Worm (Caenorhabditis elegans) whole organism, young adult: ENCODE measurements around the gene kin-18.

Experiments
- B0261.1 ChIP-seq: sonication (generic microtip); optimal IDR thresholded peaks from 2 replicates; lab custom pipeline; 2016; ENCODE audit warnings: mild to moderate bottlenecking, missing genetic modification characterization, moderate library complexity, missing compliant biosample characterization
- C06A6.2 ChIP-seq: fragments of 200-800 bp; sonication (Bioruptor generic); conservative IDR thresholded peaks from 2 replicates; pipeline ENCODE4 v1.3.6; 2022; ENCODE audit warnings: missing genetic modification characterization, missing compliant biosample characterization
- F33H1.4 ChIP-seq: fragments of 200-800 bp; sonication (Bioruptor generic); IDR thresholded peaks from 2 replicates; pipeline ENCODE4 v1.3.6; 2022; ENCODE audit warnings: missing genetic modification reagents, missing genetic modification characterization, missing compliant biosample characterization
- F49E8.2 ChIP-seq: sonication (generic microtip); optimal IDR thresholded peaks from 3 replicates; lab custom pipeline; 2017; ENCODE audit warnings: missing genetic modification characterization, mild to moderate bottlenecking, missing compliant biosample characterization, antibody characterized with exemption, moderate library complexity; ENCODE audit not compliant: insufficient read depth
- F55B11.4 ChIP-seq: sonication (generic microtip); optimal IDR thresholded peaks from 2 replicates; lab custom pipeline; 2016; ENCODE audit warnings: missing compliant biosample characterization, missing genetic modification characterization, borderline replicate concordance; ENCODE audit not compliant: insufficient read depth
- F57A8.1 ChIP-seq: fragments of 200-800 bp; sonication (Bioruptor generic); optimal IDR thresholded peaks from 2 replicates; lab custom pipeline; 2018; ENCODE audit warnings: mild to moderate bottlenecking, missing genetic modification characterization, moderate library complexity, missing compliant biosample characterization
- K12H6.12 ChIP-seq: fragments of 200-800 bp; sonication (Bioruptor generic); optimal IDR thresholded peaks from 2 replicates; lab custom pipeline; 2018; ENCODE audit warnings: mild to moderate bottlenecking, missing genetic modification characterization, missing compliant biosample characterization
- T07F8.4 ChIP-seq: sonication (generic microtip); optimal IDR thresholded peaks from 2 replicates; lab custom pipeline; 2016; ENCODE audit warnings: mild to moderate bottlenecking, missing genetic modification characterization, moderate library complexity, missing compliant biosample characterization
- Y53G8AR.9 ChIP-seq: fragments of 200-800 bp; sonication (Bioruptor generic); conservative IDR thresholded peaks from 2 replicates; pipeline ENCODE4 v1.3.6; 2022; ENCODE audit warnings: missing genetic modification reagents, missing genetic modification characterization, missing compliant biosample characterization
- akir-1 ChIP-seq: fragments of 200-800 bp; sonication (Bioruptor generic); optimal IDR thresholded peaks from 2 replicates; lab custom pipeline; 2018; ENCODE audit warnings: mild to moderate bottlenecking, missing genetic modification characterization, moderate library complexity, missing compliant biosample characterization
- attf-6 ChIP-seq: fragments of 200-800 bp; sonication (Bioruptor generic); IDR thresholded peaks from 2 replicates; pipeline ENCODE4 v1.3.6; 2022; ENCODE audit warnings: missing genetic modification reagents, missing genetic modification characterization, missing compliant biosample characterization
- bed-1 ChIP-seq: fragments of 200-800 bp; sonication (Bioruptor generic); IDR thresholded peaks from 2 replicates; pipeline ENCODE4 v1.3.6; 2022; ENCODE audit warnings: missing genetic modification reagents, missing genetic modification characterization, missing compliant biosample characterization
- bed-2 ChIP-seq: fragments of 200-800 bp; sonication (Bioruptor generic); IDR thresholded peaks from 2 replicates; pipeline ENCODE4 v1.3.6; 2022; ENCODE audit warnings: missing genetic modification reagents, missing genetic modification characterization, missing compliant biosample characterization
- cebp-1 ChIP-seq, 2 experiments: fragments of 200-800 bp in 1 of 2; sonication (Bioruptor generic) in 1 of 2; sonication (generic microtip) in 1 of 2; IDR thresholded peaks in 1 of 2; optimal IDR thresholded peaks in 1 of 2; 2 replicates each; pipeline versions ENCODE4 v1.3.6 to Lab custom; 2017 to 2022; ENCODE audit warnings: missing compliant biosample characterization in 2 of 2, missing genetic modification characterization in 2 of 2, mild to moderate bottlenecking in 1 of 2, missing genetic modification reagents in 1 of 2, moderate library complexity in 1 of 2
- ceh-27 ChIP-seq: fragments of 200-800 bp; sonication (Bioruptor generic); optimal IDR thresholded peaks from 2 replicates; lab custom pipeline; 2018; ENCODE audit warnings: mild to moderate bottlenecking, missing genetic modification characterization, moderate library complexity, missing compliant biosample characterization
- chd-7 ChIP-seq: sonication (generic microtip); optimal IDR thresholded peaks from 2 replicates; lab custom pipeline; 2016; ENCODE audit warnings: mild to moderate bottlenecking, missing genetic modification characterization, moderate library complexity, missing compliant biosample characterization
- die-1 ChIP-seq: sonication (generic microtip); optimal IDR thresholded peaks from 2 replicates; lab custom pipeline; 2016; ENCODE audit warnings: missing genotype, mild to moderate bottlenecking, missing genetic modification characterization, missing compliant biosample characterization
- dox-1 ChIP-seq: fragments of 200-800 bp; sonication (Bioruptor generic); IDR thresholded peaks from 2 replicates; pipeline ENCODE4 v1.3.6; 2022; ENCODE audit warnings: missing genetic modification reagents, missing genetic modification characterization, missing compliant biosample characterization
- egl-44 ChIP-seq: fragments of 200-800 bp; sonication (Bioruptor generic); IDR thresholded peaks from 2 replicates; pipeline ENCODE4 v1.3.6; 2022; ENCODE audit warnings: missing genetic modification reagents, missing genetic modification characterization, missing compliant biosample characterization
- lag-1 ChIP-seq: fragments of 200-800 bp; sonication (Bioruptor generic); IDR thresholded peaks from 2 replicates; pipeline ENCODE4 v1.3.6; 2022; ENCODE audit warnings: missing genetic modification reagents, missing genetic modification characterization, missing compliant biosample characterization
- lin-26 ChIP-seq: fragments of 200-800 bp; sonication (Bioruptor generic); IDR thresholded peaks from 2 replicates; pipeline ENCODE4 v1.3.6; 2022; ENCODE audit warnings: missing genetic modification reagents, missing genetic modification characterization, missing compliant biosample characterization
- lin-54 ChIP-seq: fragments of 200-800 bp; sonication (Bioruptor generic); optimal IDR thresholded peaks from 2 replicates; lab custom pipeline; 2018; ENCODE audit warnings: mild to moderate bottlenecking, missing genetic modification characterization, missing compliant biosample characterization
- lir-1 ChIP-seq: fragments of 200-800 bp; sonication (Bioruptor generic); conservative IDR thresholded peaks from 2 replicates; pipeline ENCODE4 v1.3.6; 2022; ENCODE audit warnings: missing genetic modification reagents, missing genetic modification characterization, missing compliant biosample characterization
- lsl-1 ChIP-seq: fragments of 200-800 bp; sonication (Bioruptor generic); optimal IDR thresholded peaks from 2 replicates; lab custom pipeline; 2018; ENCODE audit warnings: mild to moderate bottlenecking, missing genetic modification characterization, moderate library complexity, missing compliant biosample characterization
- lsy-27 ChIP-seq: sonication (generic microtip); optimal IDR thresholded peaks from 2 replicates; lab custom pipeline; 2017; ENCODE audit warnings: missing genetic modification characterization, mild to moderate bottlenecking, missing compliant biosample characterization, antibody characterized with exemption, missing genotype, borderline replicate concordance; ENCODE audit not compliant: insufficient read depth
- madf-6 ChIP-seq: fragments of 200-800 bp; sonication (Bioruptor generic); IDR thresholded peaks from 2 replicates; pipeline ENCODE4 v1.3.6; 2022; ENCODE audit warnings: missing genetic modification reagents, missing genetic modification characterization, missing compliant biosample characterization
- madf-8 ChIP-seq: fragments of 200-800 bp; sonication (Bioruptor generic); conservative IDR thresholded peaks from 2 replicates; pipeline ENCODE4 v1.3.6; 2022; ENCODE audit warnings: missing genetic modification reagents, missing genetic modification characterization, missing compliant biosample characterization
- mes-4 ChIP-seq: sonication (generic microtip); optimal IDR thresholded peaks from 2 replicates; lab custom pipeline; 2016; ENCODE audit warnings: missing genotype, missing genetic modification characterization, missing compliant biosample characterization
- mxl-1 ChIP-seq: sonication (generic microtip); optimal IDR thresholded peaks from 2 replicates; lab custom pipeline; 2016; ENCODE audit warnings: missing genetic modification characterization, missing compliant biosample characterization
- nhr-120 ChIP-seq: fragments of 200-800 bp; sonication (Bioruptor generic); IDR thresholded peaks from 2 replicates; pipeline ENCODE4 v1.3.6; 2022; ENCODE audit warnings: missing genetic modification characterization, missing compliant biosample characterization
- nhr-179 ChIP-seq: sonication (generic microtip); optimal IDR thresholded peaks from 2 replicates; lab custom pipeline; 2016; ENCODE audit warnings: mild to moderate bottlenecking, missing genetic modification characterization, missing compliant biosample characterization
- pbrm-1 ChIP-seq: fragments of 200-800 bp; sonication (Bioruptor generic); IDR thresholded peaks from 2 replicates; pipeline ENCODE4 v1.3.6; 2022; ENCODE audit warnings: missing genetic modification reagents, missing genetic modification characterization, missing compliant biosample characterization
- pha-4 ChIP-seq: fragments of 150-350 bp; sonication (generic microtip); optimal IDR thresholded peaks from 2 replicates; lab custom pipeline; 2014; ENCODE audit warnings: missing biosample characterization, missing genetic modification reagents, missing genetic modification characterization
- repo-1 ChIP-seq: sonication (generic microtip); optimal IDR thresholded peaks from 2 replicates; lab custom pipeline; 2017; ENCODE audit warnings: mild to moderate bottlenecking, missing genetic modification characterization, missing compliant biosample characterization
- sdz-38 ChIP-seq: sonication (generic microtip); optimal IDR thresholded peaks from 2 replicates; lab custom pipeline; 2016; ENCODE audit warnings: missing genotype, missing genetic modification characterization, missing compliant biosample characterization
- sea-2 ChIP-seq: fragments of 200-800 bp; sonication (Bioruptor generic); IDR thresholded peaks from 2 replicates; pipeline ENCODE4 v1.3.6; 2022; ENCODE audit warnings: missing genetic modification characterization, missing compliant biosample characterization
- snpc-4 ChIP-seq, 5 experiments: fragments of 150-350 bp in 1 of 5; sonication (generic microtip) in 4 of 5; optimal IDR thresholded peaks; 2 replicates each; lab custom pipeline; 2014 to 2018; ENCODE audit warnings: missing genetic modification characterization in 5 of 5, missing biosample characterization in 3 of 5, antibody characterized with exemption in 2 of 5, mild to moderate bottlenecking in 2 of 5, missing compliant biosample characterization in 2 of 5, missing genotype in 2 of 5, moderate library complexity in 2 of 5, missing genetic modification reagents in 1 of 5
- tbp1 ChIP-seq: fragments of 200-800 bp; sonication (Bioruptor generic); optimal IDR thresholded peaks from 2 replicates; lab custom pipeline; 2018; ENCODE audit warnings: mild to moderate bottlenecking, missing genetic modification characterization, missing compliant biosample characterization
- unc-130 ChIP-seq: sonication (generic microtip); optimal IDR thresholded peaks from 2 replicates; lab custom pipeline; 2016; ENCODE audit warnings: missing genetic modification reagents, missing genetic modification characterization, missing compliant biosample characterization
- zfh-2 ChIP-seq: fragments of 200-800 bp; sonication (Bioruptor generic); conservative IDR thresholded peaks from 2 replicates; pipeline ENCODE4 v1.3.6; 2022; ENCODE audit warnings: missing genetic modification reagents, missing genetic modification characterization, missing compliant biosample characterization
- zim-3 ChIP-seq: sonication (generic microtip); optimal IDR thresholded peaks from 2 replicates; lab custom pipeline; 2017; ENCODE audit warnings: mild to moderate bottlenecking, missing genetic modification characterization, moderate library complexity, missing compliant biosample characterization
- ztf-18 ChIP-seq: sonication (generic microtip); optimal IDR thresholded peaks from 2 replicates; lab custom pipeline; 2016; ENCODE audit warnings: missing genotype, mild to moderate bottlenecking, missing genetic modification characterization, missing compliant biosample characterization
- ztf-25 ChIP-seq: fragments of 200-800 bp; sonication (Bioruptor generic); IDR thresholded peaks from 2 replicates; pipeline ENCODE4 v1.3.6; 2022; ENCODE audit warnings: missing genetic modification reagents, missing genetic modification characterization, missing compliant biosample characterization
- ztf-26 ChIP-seq: sonication (generic microtip); optimal IDR thresholded peaks from 2 replicates; lab custom pipeline; 2017; ENCODE audit warnings: missing genetic modification characterization, missing compliant biosample characterization
- ztf-28 ChIP-seq: fragments of 200-800 bp; sonication (Bioruptor generic); IDR thresholded peaks from 2 replicates; pipeline ENCODE4 v1.3.6; 2022; ENCODE audit warnings: missing genetic modification reagents, missing genetic modification characterization, missing compliant biosample characterization

Gene kin-18

ce11 chrIII:6158642-6159475 lies 40.4 kb downstream of the kin-18 start, which contains the start of gene nfm-1 (continued):
- TF ChIP-seq cebp-1 (GFP tag; IDR thresholded peaks at IDR 0.05; lab: Robert Waterston, UW) (peak; percentile 55), cebp-1 (tag; optimal IDR thresholded peaks at IDR 0.05; lab: Kevin White, UChicago) (peak; percentile 74), zim-3 (tag; lab: Kevin White, UChicago) (peak; percentile 39), bed-2 (GFP tag; lab: Robert Waterston, UW) (no peak), F57A8.1 (no peak), zfh-2 (GFP tag; lab: Robert Waterston, UW) (no peak), lin-26 (GFP tag; lab: Robert Waterston, UW) (peak; percentile 88), repo-1 (tag; lab: Kevin White, UChicago) (peak; percentile 84), sdz-38 (tag; lab: Kevin White, UChicago) (no peak), unc-130 (GFP tag; lab: Kevin White, UChicago) (peak; percentile 54), B0261.1 (peak; percentile 99), F55B11.4 (tag; lab: Kevin White, UChicago) (no peak), lsl-1 (GFP tag; lab: Kevin White, UChicago) (peak; percentile 60), K12H6.12 (tag; lab: Kevin White, UChicago) (peak; percentile 61), madf-8 (peak; percentile 41; the same call in 1 of the 2 replicates), akir-1 (GFP tag; lab: Kevin White, UChicago) (peak; percentile 79), Y53G8AR.9 (GFP tag; lab: Robert Waterston, UW) (peak; percentile 68), egl-44 (GFP tag; lab: Robert Waterston, UW) (peak; percentile 78), lir-1 (GFP tag; lab: Robert Waterston, UW) (peak; percentile 50; the same call in 1 of the 2 replicates), ztf-25 (GFP tag; lab: Robert Waterston, UW) (no peak), T07F8.4 (tag; lab: Kevin White, UChicago) (peak; percentile 57), lsy-27 (peak; percentile 37), nhr-179 (tag; lab: Kevin White, UChicago) (no peak), C06A6.2 (GFP tag; lab: Robert Waterston, UW) (peak; percentile 66; the same call in 1 of the 2 replicates), ztf-18 (tag; lab: Kevin White, UChicago) (peak; percentile 72), nhr-120 (GFP tag; lab: Robert Waterston, UW) (no peak), ceh-27 (peak; percentile 9), dox-1 (GFP tag; lab: Robert Waterston, UW) (peak; percentile 71), die-1 (tag; lab: Kevin White, UChicago) (peak; percentile 86), pha-4 (peak; percentile 28), bed-1 (GFP tag; lab: Robert Waterston, UW) (no peak), F33H1.4 (GFP tag; lab: Robert Waterston, UW) (peak; percentile 44), chd-7 (peak; percentile 84), ztf-26 (tag; lab: Kevin White, UChicago) (peak; percentile 69), snpc-4 (GFP tag; optimal IDR thresholded peaks at IDR 0.05; lab: Kevin White, UChicago) (peak; percentile 30), snpc-4 (tag; optimal IDR thresholded peaks at IDR 0.05; lab: Kevin White, UChicago) (peak in 3 of 4 experiments; percentile 21 to 65 (median 44)), madf-6 (GFP tag; lab: Robert Waterston, UW) (peak; percentile 68), lag-1 (GFP tag; lab: Robert Waterston, UW) (no peak), lin-54 (GFP tag; lab: Kevin White, UChicago) (peak; percentile 67), pbrm-1 (peak; percentile 81), ztf-28 (GFP tag; lab: Robert Waterston, UW) (0 out of 2 replicates have a peak, but pooled peaks have one; percentile 49), sea-2 (GFP tag; lab: Robert Waterston, UW) (no peak), mes-4 (tag; lab: Kevin White, UChicago) (peak; percentile 36), F49E8.2 (tag; lab: Kevin White, UChicago) (peak; percentile 60), mxl-1 (tag; lab: Kevin White, UChicago) (peak; percentile 85), tbp1 (peak; percentile 98), attf-6 (GFP tag; lab: Robert Waterston, UW) (no peak)
